Worm (Caenorhabditis elegans) whole organism, early embryonic: ENCODE results near the gene str-256.

Experiments used
- ama-1 ChIP-seq: fragments of 150-350 bp; optimal IDR thresholded peaks from 2 replicates; lab custom pipeline; 2014
- ceh-13 ChIP-seq: fragments of 200-800 bp; sonication (Bioruptor generic); optimal IDR thresholded peaks from 2 replicates; lab custom pipeline; 2018; ENCODE audit warnings: mild to moderate bottlenecking, missing genetic modification characterization, missing compliant biosample characterization
- flt-1 ChIP-seq: fragments of 200-800 bp; sonication (Bioruptor generic); IDR thresholded peaks from 2 replicates; pipeline ENCODE4 v1.3.6; 2022; ENCODE audit warnings: missing genetic modification characterization, missing compliant biosample characterization
- hmbx-1 ChIP-seq: sonication (generic microtip); optimal IDR thresholded peaks from 2 replicates; lab custom pipeline; 2016; ENCODE audit warnings: mild to moderate bottlenecking, missing genetic modification characterization, missing compliant biosample characterization
- hmg-4 ChIP-seq: fragments of 200-800 bp; sonication (Bioruptor generic); optimal IDR thresholded peaks from 2 replicates; lab custom pipeline; 2018; ENCODE audit warnings: mild to moderate bottlenecking, missing genetic modification characterization, missing compliant biosample characterization
- pes-1 ChIP-seq: fragments of 200-800 bp; sonication (Bioruptor generic); IDR thresholded peaks from 2 replicates; pipeline ENCODE4 v1.3.6; 2022; ENCODE audit warnings: missing genetic modification reagents, missing genetic modification characterization, missing compliant biosample characterization
- tbx-11 ChIP-seq: fragments of 200-800 bp; sonication (Bioruptor generic); IDR thresholded peaks from 2 replicates; pipeline ENCODE4 v1.3.6; 2022; ENCODE audit warnings: missing genetic modification characterization, missing compliant biosample characterization

- TF ChIP-seq tbx-11 (GFP tag; lab: Robert Waterston, UW) (no peak), ama-1 (lab: Kevin White, UChicago) (no peak), pes-1 (GFP tag; lab: Robert Waterston, UW) (no peak), hmbx-1 (tag; lab: Kevin White, UChicago) (no peak), ceh-13 (GFP tag; lab: Kevin White, UChicago) (no peak), flt-1 (no peak), hmg-4 (GFP tag; lab: Kevin White, UChicago) (no peak)
These were observed 2.6 kb upstream of the str-256 start, which contains the start of gene srlf-35 for ce11 chrV:503728-504127.
